Worm (Caenorhabditis elegans): ENCODE data around the gene F14H3.15.

F14H3.15 gene

DNA sequence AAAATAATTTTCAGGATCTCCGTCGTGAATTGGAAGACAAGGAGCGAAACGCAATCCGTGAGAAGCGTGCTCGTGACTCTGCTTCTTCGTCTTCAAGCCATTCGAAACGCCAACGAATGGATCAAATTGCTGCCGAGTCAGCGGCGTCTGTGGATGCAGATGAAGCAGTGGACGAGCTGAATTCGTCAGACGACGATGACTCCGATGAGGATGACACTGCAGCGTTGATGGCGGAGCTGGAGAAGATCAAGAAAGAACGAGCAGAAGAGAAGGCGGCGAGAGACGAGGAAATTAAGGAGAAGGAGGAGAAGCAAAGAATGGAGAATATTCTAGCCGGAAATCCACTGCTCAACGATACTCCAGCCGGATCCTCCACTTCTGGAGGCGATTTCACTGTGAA lies 36.5 kb downstream of the F14H3.15 start:
- no peak for TF ChIP-seq elt-3 (tag; optimal IDR thresholded peaks at IDR 0.05)
- no peak for TF ChIP-seq bed-3 (GFP tag; optimal IDR thresholded peaks at IDR 0.05)
- TF ChIP-seq zip-8 (tag; optimal IDR thresholded peaks at IDR 0.05): no peak
- no peak for TF ChIP-seq nhr-76 (tag; optimal IDR thresholded peaks at IDR 0.05)
- TF ChIP-seq unc-62 (GFP tag; optimal IDR thresholded peaks at IDR 0.05): no peak
- no peak for TF ChIP-seq mep-1 (tag; optimal IDR thresholded peaks at IDR 0.05)
- TF ChIP-seq lin-32 (GFP tag; optimal IDR thresholded peaks at IDR 0.05): no peak
- TF ChIP-seq ceh-43 (GFP tag; optimal IDR thresholded peaks at IDR 0.05): no peak
- no peak for TF ChIP-seq nhr-2 (tag; optimal IDR thresholded peaks at IDR 0.05)
- no peak for TF ChIP-seq blmp-1 (tag; optimal IDR thresholded peaks at IDR 0.05)
- TF ChIP-seq mab-5 (tag; optimal IDR thresholded peaks at IDR 0.05): no peak
- TF ChIP-seq nhr-12 (tag; optimal IDR thresholded peaks at IDR 0.05): no peak
- no peak for TF ChIP-seq sem-2 (GFP tag; optimal IDR thresholded peaks at IDR 0.05)
- no peak for TF ChIP-seq unc-120 (tag; optimal IDR thresholded peaks at IDR 0.05; ENCODE audit: poor library complexity, severe bottlenecking)
- no peak for TF ChIP-seq mls-2 (tag; optimal IDR thresholded peaks at IDR 0.05)
- no peak for TF ChIP-seq sptf-1 (tag; optimal IDR thresholded peaks at IDR 0.05)
- no peak for TF ChIP-seq ceh-39 (tag; optimal IDR thresholded peaks at IDR 0.05)
- TF ChIP-seq ztf-11 (tag; optimal IDR thresholded peaks at IDR 0.05): no peak
- no peak for TF ChIP-seq tbx-8 (GFP tag; optimal IDR thresholded peaks at IDR 0.05)

DNA sequence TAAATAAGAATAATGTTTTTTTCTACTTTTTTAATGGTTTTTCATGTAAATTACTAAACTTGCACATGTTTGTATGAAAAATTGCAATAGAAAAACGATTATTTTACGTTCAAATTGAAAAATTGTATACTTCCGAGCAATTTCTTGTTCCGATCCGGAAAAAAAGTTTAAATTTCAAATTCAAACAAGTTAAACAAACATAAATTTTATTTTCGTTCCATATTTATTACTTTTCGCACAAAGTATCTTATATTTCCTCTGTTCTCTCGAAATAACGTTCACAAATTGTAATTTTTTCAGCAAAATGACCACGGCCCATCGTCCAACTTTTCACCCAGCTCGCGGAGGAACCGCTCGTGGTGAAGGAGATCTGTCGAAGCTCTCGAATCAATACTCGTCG lies 37.0 kb downstream of the F14H3.15 start, which contains the start of gene cwc-15:
TSS of gene cwc-15 (plus strand) at position 301 of the 400 bp plus-strand sequence.
- no peak for TF ChIP-seq unc-120 (tag; optimal IDR thresholded peaks at IDR 0.05; ENCODE audit: poor library complexity, severe bottlenecking)
- no peak for TF ChIP-seq hlh-1 (tag; optimal IDR thresholded peaks at IDR 0.05)
- no peak for TF ChIP-seq sptf-1 (tag; optimal IDR thresholded peaks at IDR 0.05)
- no peak for TF ChIP-seq tbx-8 (GFP tag; optimal IDR thresholded peaks at IDR 0.05)
- TF ChIP-seq nhr-2 (tag; optimal IDR thresholded peaks at IDR 0.05): no peak
- TF ChIP-seq elt-1 (tag; optimal IDR thresholded peaks at IDR 0.05; ENCODE audit: borderline replicate concordance, insufficient read depth): no peak
- TF ChIP-seq unc-39 (tag; optimal IDR thresholded peaks at IDR 0.05): no peak
- no peak for TF ChIP-seq M03D4.4 (tag; optimal IDR thresholded peaks at IDR 0.05)
- no peak for TF ChIP-seq nhr-28 (tag; optimal IDR thresholded peaks at IDR 0.05)

DNA sequence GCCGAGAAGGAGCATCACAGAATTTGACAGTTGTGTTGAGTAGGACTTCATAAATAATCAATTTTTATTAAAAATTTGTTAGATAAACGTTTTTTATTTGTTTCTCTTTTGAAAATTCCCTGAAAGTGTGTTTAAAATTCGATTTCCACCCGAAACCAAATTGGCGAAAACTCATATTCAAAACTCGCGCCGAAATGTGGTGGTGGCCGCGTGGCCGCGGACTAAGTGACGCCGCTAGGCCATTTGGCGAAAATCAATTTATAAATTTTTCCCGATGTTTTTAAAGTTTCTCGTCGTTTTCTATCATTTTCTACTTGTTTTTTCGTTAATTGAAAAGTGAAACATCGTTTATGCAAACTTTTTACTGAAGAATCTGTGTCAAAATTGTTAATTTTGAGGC lies 37.4 kb downstream of the F14H3.15 start:
- TF ChIP-seq sptf-1 (tag; optimal IDR thresholded peaks at IDR 0.05) (peak; percentile 59), nhr-2 (tag; optimal IDR thresholded peaks at IDR 0.05) (no peak)

DNA sequence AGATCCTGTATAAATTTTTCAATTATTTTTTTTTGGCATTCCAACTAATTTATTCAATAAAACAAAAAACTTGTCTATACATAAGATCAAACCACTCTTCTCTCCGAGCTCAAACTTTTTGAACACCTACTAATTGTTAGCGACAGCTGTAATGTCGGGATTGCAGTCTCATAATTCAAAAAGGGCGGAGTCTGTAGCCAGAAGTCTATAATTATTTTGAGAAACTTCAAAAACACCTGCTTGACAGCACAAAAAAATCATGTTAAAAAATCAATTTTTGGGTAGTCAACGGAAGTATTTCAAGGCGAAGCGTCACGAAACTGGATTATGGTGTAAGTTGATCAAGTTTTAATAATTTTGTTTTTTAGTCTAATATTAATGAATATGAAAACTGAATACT lies 40.0 kb downstream of the F14H3.15 start, which contains the start of gene srx-44:
TSS of gene srx-44 (plus strand) at position 301 of the 400 bp plus-strand sequence.
- no peak for TF ChIP-seq ceh-83 (GFP tag; optimal IDR thresholded peaks at IDR 0.05)
- no peak for TF ChIP-seq mep-1 (tag; optimal IDR thresholded peaks at IDR 0.05)
- TF ChIP-seq mab-5 (tag; optimal IDR thresholded peaks at IDR 0.05): no peak
- TF ChIP-seq bed-3 (GFP tag; optimal IDR thresholded peaks at IDR 0.05): no peak
- TF ChIP-seq mls-2 (tag; optimal IDR thresholded peaks at IDR 0.05): no peak
- TF ChIP-seq unc-120 (tag; optimal IDR thresholded peaks at IDR 0.05; ENCODE audit: poor library complexity, severe bottlenecking): no peak
- TF ChIP-seq flh-1 (GFP tag; optimal IDR thresholded peaks at IDR 0.05): no peak
- no peak for TF ChIP-seq tbx-8 (GFP tag; optimal IDR thresholded peaks at IDR 0.05)
- TF ChIP-seq lsy-2 (tag; optimal IDR thresholded peaks at IDR 0.05): no peak
- TF ChIP-seq pha-4 (tag; optimal IDR thresholded peaks at IDR 0.05): no peak
- no peak for TF ChIP-seq sptf-1 (tag; optimal IDR thresholded peaks at IDR 0.05)
- no peak for TF ChIP-seq lin-13 (tag; optimal IDR thresholded peaks at IDR 0.05)
- no peak for TF ChIP-seq unc-39 (tag; optimal IDR thresholded peaks at IDR 0.05)
- no peak for TF ChIP-seq M03D4.4 (tag; optimal IDR thresholded peaks at IDR 0.05)
- no peak for TF ChIP-seq nhr-28 (tag; optimal IDR thresholded peaks at IDR 0.05)
- no peak for TF ChIP-seq ztf-11 (tag; optimal IDR thresholded peaks at IDR 0.05)

DNA sequence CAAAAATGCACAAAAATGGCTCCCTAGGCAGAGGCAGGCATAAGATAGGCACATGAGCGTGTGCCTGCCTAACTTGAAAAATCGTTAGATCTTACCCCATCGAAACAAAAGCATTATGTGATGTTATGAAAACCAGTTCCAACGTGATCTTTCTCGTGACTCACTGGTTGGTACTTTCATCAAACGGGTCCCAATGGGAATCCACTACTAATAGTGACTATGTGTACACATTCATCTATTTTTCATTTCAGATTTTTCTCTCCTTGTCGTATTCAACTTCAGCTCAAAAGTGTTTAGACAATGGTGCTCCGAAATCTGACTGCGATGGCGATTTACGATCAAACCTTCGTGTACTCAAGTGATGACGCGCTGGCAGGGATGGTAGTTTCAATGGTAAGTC lies 42.4 kb downstream of the F14H3.15 start, which contains the start of gene srx-43:
TSS of gene srx-43 (plus strand) at position 301 of the 400 bp plus-strand sequence.
- TF ChIP-seq elt-1 (tag; optimal IDR thresholded peaks at IDR 0.05; ENCODE audit: borderline replicate concordance, insufficient read depth): no peak

DNA sequence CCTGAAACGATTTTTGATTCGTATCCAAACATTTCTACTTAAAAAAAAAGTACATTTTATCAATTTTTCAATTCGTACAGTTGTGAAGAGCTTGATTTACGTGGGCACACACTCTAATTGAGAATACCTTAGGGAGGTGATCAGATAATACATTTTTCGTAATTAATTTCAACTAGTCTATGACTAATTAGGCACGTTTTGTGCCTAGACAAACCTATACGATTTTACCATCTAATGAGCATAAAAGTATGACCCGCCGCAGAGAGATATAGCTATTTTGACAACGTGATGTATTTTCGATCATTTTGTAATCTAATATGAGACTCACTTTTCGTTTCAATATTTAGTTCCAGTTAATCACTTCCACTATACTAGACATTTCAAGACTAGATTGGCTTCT lies 43.1 kb downstream of the F14H3.15 start:
- TF ChIP-seq drap-1 (GFP tag; optimal IDR thresholded peaks at IDR 0.05) (no peak), pha-4 (tag; optimal IDR thresholded peaks at IDR 0.05) (no peak), sptf-1 (tag; optimal IDR thresholded peaks at IDR 0.05) (no peak), mep-1 (tag; optimal IDR thresholded peaks at IDR 0.05) (no peak), mls-2 (tag; optimal IDR thresholded peaks at IDR 0.05) (no peak), blmp-1 (tag; optimal IDR thresholded peaks at IDR 0.05) (no peak), bed-3 (GFP tag; optimal IDR thresholded peaks at IDR 0.05) (no peak)

Measured in whole organism, mixed stage, embryonic.